Fruit fly (Drosophila melanogaster) whole organism, wandering third instar larva: ENCODE data around the gene CG8539.

Experiments used
- CG32264 ChIP-seq: fragments of 200-800 bp; sonication (Bioruptor generic); optimal IDR thresholded peaks from 2 replicates; lab custom pipeline; 2016; ENCODE audit warnings: missing biosample characterization, missing genetic modification characterization
- CG9705 ChIP-seq: fragments of 200-800 bp; sonication (Bioruptor generic); optimal IDR thresholded peaks from 2 replicates; lab custom pipeline; 2018; ENCODE audit warnings: missing biosample characterization, mild to moderate bottlenecking, missing genetic modification characterization
- CrebA ChIP-seq: fragments of 200-800 bp; sonication (Bioruptor generic); optimal IDR thresholded peaks from 2 replicates; lab custom pipeline; 2016; ENCODE audit warnings: missing biosample characterization, mild to moderate bottlenecking, missing genetic modification characterization, borderline replicate concordance
- Hnf4 ChIP-seq: fragments of 200-800 bp; sonication (Bioruptor generic); optimal IDR thresholded peaks from 2 replicates; lab custom pipeline; 2016; ENCODE audit warnings: missing biosample characterization, mild to moderate bottlenecking, missing genetic modification characterization
- Hr78 ChIP-seq: fragments of >200 bp; optimal IDR thresholded peaks from 2 replicates; lab custom pipeline; 2017; ENCODE audit warnings: missing biosample characterization, missing genetic modification characterization
- Hr83 ChIP-seq: fragments of 200-300 bp; sonication (Bioruptor generic); optimal IDR thresholded peaks from 2 replicates; lab custom pipeline; 2016; ENCODE audit warnings: missing biosample characterization, mild to moderate bottlenecking, missing genetic modification characterization, moderate library complexity; ENCODE audit not compliant: poor library complexity, severe bottlenecking
- Jra ChIP-seq: sonication (Bioruptor generic); optimal IDR thresholded peaks from 2 replicates; lab custom pipeline; 2016; ENCODE audit warnings: missing biosample characterization, missing genetic modification characterization
- Mio ChIP-seq: sonication (Bioruptor generic); optimal IDR thresholded peaks from 2 replicates; lab custom pipeline; 2016; ENCODE audit warnings: missing biosample characterization, missing genetic modification characterization
- Myc ChIP-seq: fragments of >200 bp; optimal IDR thresholded peaks from 2 replicates; lab custom pipeline; 2017
- N ChIP-seq: fragments of >200 bp; optimal IDR thresholded peaks from 2 replicates; lab custom pipeline; 2018; ENCODE audit warnings: missing biosample characterization, missing external identifiers, missing genetic modification characterization
- OdsH ChIP-seq: fragments of 200-800 bp; sonication (Bioruptor generic); optimal IDR thresholded peaks from 2 replicates; lab custom pipeline; 2016; ENCODE audit warnings: missing biosample characterization, mild to moderate bottlenecking, missing genetic modification characterization
- Rel ChIP-seq, 2 experiments: fragments of 200-800 bp; sonication (Bioruptor generic) in 1 of 2; optimal IDR thresholded peaks; 2 replicates in 1 of 2; 3 replicates in 1 of 2; lab custom pipeline; 2016 to 2019; ENCODE audit warnings: mild to moderate bottlenecking in 2 of 2, missing biosample characterization in 2 of 2, missing genetic modification characterization in 2 of 2, moderate library complexity in 1 of 2
- Sp1 ChIP-seq: fragments of 200-800 bp; sonication (Bioruptor generic); optimal IDR thresholded peaks from 3 replicates; lab custom pipeline; 2019; ENCODE audit warnings: missing biosample characterization, mild to moderate bottlenecking, missing genetic modification characterization, moderate library complexity
- Vsx2 ChIP-seq: fragments of 200-300, 225-300 bp; sonication (Bioruptor generic); optimal IDR thresholded peaks from 2 replicates; lab custom pipeline; 2018; ENCODE audit warnings: missing biosample characterization, missing genetic modification characterization; ENCODE audit not compliant: partially characterized antibody
- br ChIP-seq: fragments of 200-800 bp; sonication (Bioruptor generic); optimal IDR thresholded peaks from 2 replicates; lab custom pipeline; 2016; ENCODE audit warnings: missing biosample characterization, missing genetic modification characterization
- brk ChIP-seq: fragments of 200-800 bp; sonication (Bioruptor generic); optimal IDR thresholded peaks from 2 replicates; lab custom pipeline; 2016; ENCODE audit warnings: missing biosample characterization, mild to moderate bottlenecking, missing genetic modification characterization
- dl ChIP-seq, 2 experiments: fragments of 175-275, 200-275 bp in 1 of 2; fragments of 200-275 bp in 1 of 2; sonication (Bioruptor generic); optimal IDR thresholded peaks; lab custom pipeline; 2018; ENCODE audit warnings: mild to moderate bottlenecking in 2 of 2, missing biosample characterization in 2 of 2, missing genetic modification characterization in 2 of 2, moderate library complexity in 2 of 2; ENCODE audit not compliant: partially characterized antibody in 2 of 2, insufficient read depth in 1 of 2
- dmrt93B ChIP-seq: fragments of 200-800 bp; sonication (Bioruptor generic); optimal IDR thresholded peaks from 2 replicates; lab custom pipeline; 2018; ENCODE audit warnings: missing biosample characterization, mild to moderate bottlenecking, missing genetic modification characterization
- dsf ChIP-seq: sonication (Bioruptor generic); optimal IDR thresholded peaks from 2 replicates; lab custom pipeline; 2016; ENCODE audit warnings: missing biosample characterization, missing genetic modification characterization, borderline replicate concordance
- foxo ChIP-seq, 2 experiments: fragments of 200-800 bp; sonication (Bioruptor generic); optimal IDR thresholded peaks; 2 replicates in 1 of 2; 3 replicates in 1 of 2; lab custom pipeline; 2016 to 2017; ENCODE audit warnings: missing biosample characterization in 2 of 2, missing genetic modification characterization in 2 of 2
- fru ChIP-seq: fragments of 200-800 bp; sonication (Bioruptor generic); optimal IDR thresholded peaks from 3 replicates; lab custom pipeline; 2016; ENCODE audit warnings: missing biosample characterization, mild to moderate bottlenecking, missing genetic modification characterization
- h ChIP-seq: fragments of 200-800 bp; sonication (Bioruptor generic); optimal IDR thresholded peaks from 3 replicates; lab custom pipeline; 2016; ENCODE audit warnings: missing biosample characterization, mild to moderate bottlenecking, missing genetic modification characterization
- jim ChIP-seq: fragments of 175-275, 200-325 bp; sonication (Bioruptor generic); optimal IDR thresholded peaks from 2 replicates; lab custom pipeline; 2016; ENCODE audit warnings: missing biosample characterization, mild to moderate bottlenecking, missing genetic modification characterization
- pan ChIP-seq: fragments of >200 bp; optimal IDR thresholded peaks from 2 replicates; lab custom pipeline; 2017
- rgr ChIP-seq: fragments of 200-800 bp; sonication (Bioruptor generic); optimal IDR thresholded peaks from 3 replicates; lab custom pipeline; 2016; ENCODE audit warnings: missing biosample characterization, mild to moderate bottlenecking, missing genetic modification characterization
- sage ChIP-seq: fragments of 200-800 bp; sonication (Bioruptor generic); optimal IDR thresholded peaks from 2 replicates; lab custom pipeline; 2016; ENCODE audit warnings: missing biosample characterization, mild to moderate bottlenecking, missing genetic modification characterization
- sv ChIP-seq: fragments of 200-800 bp; sonication (Bioruptor generic); optimal IDR thresholded peaks from 3 replicates; lab custom pipeline; 2016; ENCODE audit warnings: missing biosample characterization, missing genetic modification characterization
- tai ChIP-seq: sonication (Bioruptor generic); optimal IDR thresholded peaks from 2 replicates; lab custom pipeline; 2016; ENCODE audit warnings: missing biosample characterization, missing genetic modification characterization
- usp ChIP-seq: fragments of >200 bp; optimal IDR thresholded peaks from 2 replicates; lab custom pipeline; 2017; ENCODE audit warnings: missing biosample characterization, missing genetic modification characterization
- woc ChIP-seq: sonication (Bioruptor generic); optimal IDR thresholded peaks from 2 replicates; lab custom pipeline; 2016; ENCODE audit warnings: missing biosample characterization, mild to moderate bottlenecking, missing genetic modification characterization

CG8539 gene

DNA sequence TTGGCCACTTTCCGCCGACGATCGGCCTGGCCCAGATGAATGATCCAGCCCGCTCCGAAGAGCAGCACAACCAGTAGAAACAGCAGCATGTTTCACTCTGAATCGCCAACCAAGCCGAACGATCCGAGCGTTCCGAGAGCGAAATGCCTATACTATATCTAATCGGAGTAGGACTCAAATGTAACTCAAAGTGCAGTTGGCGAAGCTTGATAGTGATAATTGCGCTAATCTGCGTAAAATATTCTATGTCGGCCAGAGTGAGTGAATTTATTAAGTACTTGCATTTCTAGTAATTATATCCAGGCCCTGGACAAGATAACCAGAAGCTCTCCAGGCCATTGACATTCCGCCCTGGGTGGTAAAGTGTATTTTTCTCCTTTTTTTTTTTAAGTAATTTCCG, 2.5 kb downstream of the CG8539 start, which contains the start of gene Cyp4d8:
Gene Cyp4d8, minus strand, starts transcription at position 101 of the 400 bp plus-strand sequence.
- TF ChIP-seq brk (no peak), OdsH (GFP tag; lab: Kevin White, UChicago) (no peak), jim (GFP tag; lab: Kevin White, UChicago) (no peak)

DNA sequence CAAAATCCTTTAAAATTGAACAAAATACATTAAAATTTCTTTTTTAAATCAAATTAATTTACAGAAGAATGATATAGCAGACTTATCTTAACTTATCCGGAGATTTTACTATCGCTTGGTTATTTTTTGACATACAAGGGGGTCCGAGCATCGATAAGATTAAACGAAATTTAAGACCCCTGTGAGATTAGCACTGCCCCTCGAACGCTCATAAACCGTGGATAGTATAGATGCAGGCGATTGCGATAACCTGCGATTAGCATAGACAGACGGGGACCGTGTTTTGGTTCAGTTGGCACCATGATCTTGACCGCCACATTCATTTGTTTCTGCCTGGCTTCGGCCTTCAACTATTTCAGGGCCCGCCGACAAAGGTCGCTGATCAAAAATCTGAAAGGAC, 7.1 kb downstream of the CG8539 start, which contains the start of gene Cyp316a1:
Gene Cyp316a1, plus strand, starts transcription at position 301 of the 400 bp plus-strand sequence.
- no peak for TF ChIP-seq h
- TF ChIP-seq rgr (GFP tag; lab: Kevin White, UChicago) = no peak
- no peak for TF ChIP-seq Jra (GFP tag; lab: Kevin White, UChicago)
- no peak for TF ChIP-seq CrebA (GFP tag; lab: Kevin White, UChicago)
- TF ChIP-seq Hnf4 = no peak
- no peak for TF ChIP-seq sv (GFP tag; lab: Kevin White, UChicago)
- TF ChIP-seq usp (GFP tag; lab: Kevin White, UChicago) = no peak
- no peak for TF ChIP-seq dmrt93B (GFP tag; lab: Kevin White, UChicago)
- TF ChIP-seq Hr78 (GFP tag; lab: Kevin White, UChicago) = no peak
- TF ChIP-seq foxo (GFP tag; optimal IDR thresholded peaks at IDR 0.05; lab: Kevin White, UChicago) = no peak
- no peak for TF ChIP-seq Rel (GFP tag; optimal IDR thresholded peaks at IDR 0.05; lab: Kevin White, UChicago)
- no peak for TF ChIP-seq Rel (tag; optimal IDR thresholded peaks at IDR 0.05; lab: Kevin White, UChicago)
- TF ChIP-seq CG9705 = no peak
- no peak for TF ChIP-seq Myc (lab: Kevin White, UChicago)

DNA sequence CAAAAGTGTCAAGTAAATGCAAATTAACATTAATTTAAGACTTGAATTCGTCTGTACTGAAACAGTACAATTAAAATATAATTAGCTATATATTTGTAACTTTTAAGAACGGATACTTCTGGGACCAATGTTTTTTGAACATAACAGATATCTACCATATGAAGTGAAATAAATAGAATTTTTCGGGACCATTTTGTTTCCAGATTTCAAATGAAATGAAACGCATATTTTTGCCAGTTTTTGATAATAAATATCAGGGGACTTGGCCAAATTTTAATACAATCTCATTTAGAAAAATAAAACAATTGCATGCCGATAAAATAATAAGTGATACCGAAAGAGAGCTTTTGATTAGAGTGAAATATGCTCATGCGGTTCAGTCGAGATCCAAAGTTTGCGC, 13.0 kb downstream of the CG8539 start, which contains the start of gene mthl6:
Gene mthl6, plus strand, starts transcription at position 301 of the 400 bp plus-strand sequence.
- TF ChIP-seq dmrt93B (GFP tag; lab: Kevin White, UChicago) = no peak
- no peak for TF ChIP-seq Rel (GFP tag; optimal IDR thresholded peaks at IDR 0.05; lab: Kevin White, UChicago)
- no peak for TF ChIP-seq Rel (tag; optimal IDR thresholded peaks at IDR 0.05; lab: Kevin White, UChicago)
- TF ChIP-seq Vsx2 (GFP tag; lab: Kevin White, UChicago) = no peak
- TF ChIP-seq usp (GFP tag; lab: Kevin White, UChicago) = no peak
- TF ChIP-seq pan (lab: Kevin White, UChicago) = no peak
- TF ChIP-seq fru (GFP tag; lab: Kevin White, UChicago) = no peak
- TF ChIP-seq Hnf4 = no peak
- TF ChIP-seq N (GFP tag; lab: Kevin White, UChicago) = no peak
- no peak for TF ChIP-seq Jra (GFP tag; lab: Kevin White, UChicago)

DNA sequence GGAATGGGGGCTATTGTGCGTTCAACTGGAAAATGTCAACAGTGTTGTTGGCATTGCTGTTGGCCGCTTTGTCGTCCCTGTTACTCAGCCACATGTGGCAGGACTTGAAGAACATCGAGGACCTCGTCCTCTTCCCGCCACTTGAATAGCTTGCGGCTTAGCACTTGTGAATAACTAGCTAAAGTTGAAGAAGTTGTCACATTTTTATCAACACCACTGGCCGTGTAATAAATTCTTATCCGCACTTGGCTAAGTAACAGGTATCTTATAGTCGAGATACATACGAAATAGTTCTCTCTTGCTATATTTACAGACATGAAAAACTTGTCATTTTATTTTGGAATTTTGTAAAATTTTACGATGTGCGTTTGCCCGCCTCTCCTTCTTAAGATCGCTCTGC, 23.4 kb downstream of the CG8539 start, which contains the start of gene CG43292:
Gene CG43292, plus strand, starts transcription at position 301 of the 400 bp plus-strand sequence.
- no peak for TF ChIP-seq foxo (GFP tag; optimal IDR thresholded peaks at IDR 0.05; lab: Kevin White, UChicago)
- no peak for TF ChIP-seq woc (GFP tag; lab: Kevin White, UChicago)
- no peak for TF ChIP-seq Jra (GFP tag; lab: Kevin White, UChicago)
- no peak for TF ChIP-seq dl (GFP tag; optimal IDR thresholded peaks at IDR 0.05; lab: Kevin White, UChicago; ENCODE audit: insufficient read depth in 1 of 2, partially characterized antibody in 2 of 2)
- TF ChIP-seq dsf (GFP tag; lab: Kevin White, UChicago) = no peak
- TF ChIP-seq OdsH (GFP tag; lab: Kevin White, UChicago) = no peak
- no peak for TF ChIP-seq fru (GFP tag; lab: Kevin White, UChicago)
- TF ChIP-seq br (GFP tag; lab: Kevin White, UChicago) = no peak
- no peak for TF ChIP-seq Mio (GFP tag; lab: Kevin White, UChicago)
- TF ChIP-seq CG32264 = no peak
- no peak for TF ChIP-seq Hnf4
- TF ChIP-seq Vsx2 (GFP tag; lab: Kevin White, UChicago) = no peak

DNA sequence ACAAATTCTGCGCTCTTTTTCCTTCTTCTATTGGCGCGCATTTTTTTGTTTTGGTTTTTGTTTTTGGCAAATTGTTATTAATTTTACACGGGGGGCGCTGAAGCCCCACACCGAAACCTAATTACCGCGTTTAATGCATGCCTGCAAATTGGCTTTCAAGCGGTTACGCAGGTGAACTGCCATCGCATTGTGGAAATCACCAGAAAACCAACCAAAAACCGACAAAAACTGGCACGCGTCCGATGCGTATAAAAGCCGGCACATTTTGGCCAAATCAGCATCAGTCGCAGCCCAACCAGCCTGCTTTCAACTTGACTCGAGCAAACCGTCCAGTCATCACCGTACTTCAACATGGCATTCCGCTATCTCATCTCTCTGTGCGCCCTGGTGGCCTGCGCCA, 27.4 kb downstream of the CG8539 start, which contains the start of gene CG8541:
Gene CG8541, plus strand, starts transcription at position 301 of the 400 bp plus-strand sequence.
- TF ChIP-seq Hr83 (GFP tag; lab: Kevin White, UChicago) (no peak), Rel (GFP tag; optimal IDR thresholded peaks at IDR 0.05; lab: Kevin White, UChicago) (no peak), Rel (tag; optimal IDR thresholded peaks at IDR 0.05; lab: Kevin White, UChicago) (no peak), OdsH (GFP tag; lab: Kevin White, UChicago) (no peak)

DNA sequence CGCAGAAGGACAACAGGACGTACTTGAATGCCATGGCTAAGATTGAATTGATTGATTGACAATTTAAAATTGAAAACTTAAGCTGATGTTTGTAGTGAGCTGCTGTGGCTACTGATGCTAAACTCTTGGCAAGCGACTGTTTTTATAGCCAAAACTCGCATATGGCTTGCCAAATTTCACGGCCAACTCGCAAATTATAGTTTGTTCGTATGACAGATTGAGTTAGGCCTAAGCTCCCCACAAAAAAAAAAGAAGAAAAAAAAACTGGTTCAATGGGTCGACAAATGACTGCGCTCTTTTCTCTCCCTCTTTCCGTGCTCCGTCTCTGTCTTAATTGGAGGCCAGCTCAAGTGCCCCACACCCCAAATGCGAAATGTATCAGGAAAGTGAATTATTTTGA, 28.4 kb downstream of the CG8539 start, which contains the start of gene CG8543:
Gene CG8543, minus strand, starts transcription at position 101 of the 400 bp plus-strand sequence.
- TF ChIP-seq brk (no peak), CrebA (GFP tag; lab: Kevin White, UChicago) (no peak), fru (GFP tag; lab: Kevin White, UChicago) (no peak), sage (GFP tag; lab: Kevin White, UChicago) (no peak), tai (GFP tag; lab: Kevin White, UChicago) (no peak), h (no peak), Sp1 (GFP tag; lab: Kevin White, UChicago) (no peak)
